Fruit fly (Drosophila melanogaster) whole organism, embryonic: ENCODE results near the gene CG15358.

Experiments used
- CG12219 ChIP-seq: fragments of 200-800 bp; sonication (Bioruptor generic); optimal IDR thresholded peaks from 3 replicates; lab custom pipeline; 2018; ENCODE audit warnings: missing biosample characterization, mild to moderate bottlenecking, missing genetic modification characterization
- CG13624 ChIP-seq: fragments of 200-800 bp; sonication (Bioruptor generic); optimal IDR thresholded peaks from 2 replicates; lab custom pipeline; 2016; ENCODE audit warnings: missing biosample characterization, missing genetic modification characterization
- CG15011 ChIP-seq: fragments of 200-800 bp; sonication (Bioruptor generic); optimal IDR thresholded peaks from 3 replicates; lab custom pipeline; 2018; ENCODE audit warnings: missing biosample characterization, mild to moderate bottlenecking, missing genetic modification characterization
- CG1602 ChIP-seq: fragments of 200-800 bp; sonication (Bioruptor generic); optimal IDR thresholded peaks from 3 replicates; lab custom pipeline; 2016; ENCODE audit warnings: missing biosample characterization, missing genetic modification characterization
- CG16863 ChIP-seq: fragments of 200-800 bp; sonication (Bioruptor generic); optimal IDR thresholded peaks from 3 replicates; lab custom pipeline; 2016; ENCODE audit warnings: missing biosample characterization, missing genetic modification characterization
- CG17328 ChIP-seq: fragments of 200-800 bp; sonication (Bioruptor generic); IDR thresholded peaks from 2 replicates; pipeline ENCODE4 v1.3.6; 2022; ENCODE audit warnings: missing biosample characterization, missing genetic modification characterization
- CG17612 ChIP-seq: fragments of 200-800 bp; sonication (Bioruptor generic); IDR thresholded peaks from 2 replicates; pipeline ENCODE4 v1.3.6; 2022; ENCODE audit warnings: missing biosample characterization, missing genetic modification characterization
- CG18599 ChIP-seq: fragments of 200-800 bp; sonication (Bioruptor generic); optimal IDR thresholded peaks from 3 replicates; lab custom pipeline; 2017; ENCODE audit warnings: missing biosample characterization, missing genetic modification characterization, mild to moderate bottlenecking, moderate library complexity, missing genetic modification reagents
- CG30403 ChIP-seq: fragments of 200-800 bp; sonication (Bioruptor generic); optimal IDR thresholded peaks from 3 replicates; lab custom pipeline; 2016; ENCODE audit warnings: missing biosample characterization, missing genetic modification characterization
- CG3065 ChIP-seq: fragments of 200-800 bp; sonication (Bioruptor generic); optimal IDR thresholded peaks from 2 replicates; lab custom pipeline; 2016; ENCODE audit warnings: missing biosample characterization, missing genetic modification characterization
- CG34224 ChIP-seq: fragments of 200-800 bp; sonication (Bioruptor generic); IDR thresholded peaks from 3 replicates; pipeline ENCODE4 v1.3.6; 2022; ENCODE audit warnings: missing biosample characterization, missing genetic modification characterization; ENCODE audit not compliant: partially characterized antibody
- CG34422 ChIP-seq: fragments of 200-800 bp; sonication (Bioruptor generic); IDR thresholded peaks from 3 replicates; pipeline ENCODE4 v1.3.6; 2022; ENCODE audit warnings: missing biosample characterization, missing genetic modification characterization
- CG4328 ChIP-seq: fragments of 200-800 bp; sonication (Bioruptor generic); optimal IDR thresholded peaks from 3 replicates; lab custom pipeline; 2017; ENCODE audit warnings: missing biosample characterization, missing genetic modification reagents, missing genetic modification characterization
- CG4424 ChIP-seq: fragments of 200-800 bp; sonication (Bioruptor generic); optimal IDR thresholded peaks from 3 replicates; lab custom pipeline; 2016; ENCODE audit warnings: missing biosample characterization, missing genetic modification characterization
- CG5180 ChIP-seq: fragments of 200-800 bp; sonication (Bioruptor generic); optimal IDR thresholded peaks from 3 replicates; lab custom pipeline; 2017; ENCODE audit warnings: missing biosample characterization, missing genetic modification characterization, mild to moderate bottlenecking, moderate library complexity, missing genetic modification reagents
- CG7271 ChIP-seq: fragments of 200-800 bp; sonication (Bioruptor generic); optimal IDR thresholded peaks from 2 replicates; lab custom pipeline; 2018; ENCODE audit warnings: missing biosample characterization, mild to moderate bottlenecking, missing genetic modification characterization, moderate library complexity
- CG7357 ChIP-seq: fragments of 200-800 bp; sonication (Bioruptor generic); IDR thresholded peaks from 3 replicates; pipeline ENCODE4 v1.3.6; 2022; ENCODE audit warnings: missing biosample characterization, missing genetic modification characterization
- CG9215 ChIP-seq: fragments of 200-800 bp; sonication (Bioruptor generic); IDR thresholded peaks from 2 replicates; pipeline ENCODE4 v1.3.6; 2022; ENCODE audit warnings: missing biosample characterization, missing genetic modification characterization
- CG9817 ChIP-seq: fragments of 200-800 bp; sonication (Bioruptor generic); optimal IDR thresholded peaks from 2 replicates; lab custom pipeline; 2018; ENCODE audit warnings: missing biosample characterization, mild to moderate bottlenecking, missing genetic modification characterization, moderate library complexity
- CHES-1-like ChIP-seq: fragments of 200-800 bp; sonication (Bioruptor generic); optimal IDR thresholded peaks from 2 replicates; lab custom pipeline; 2016; ENCODE audit warnings: missing biosample characterization, missing genetic modification characterization
- CrebB ChIP-seq: fragments of 200-800 bp; sonication (Bioruptor generic); optimal IDR thresholded peaks from 3 replicates; lab custom pipeline; 2018; ENCODE audit warnings: missing biosample characterization, mild to moderate bottlenecking, missing genetic modification characterization
- Dek ChIP-seq: fragments of 200-800 bp; sonication (Bioruptor generic); optimal IDR thresholded peaks from 3 replicates; lab custom pipeline; 2019; ENCODE audit warnings: missing biosample characterization, mild to moderate bottlenecking, missing genetic modification characterization, moderate library complexity
- Drgx ChIP-seq: fragments of 200-800 bp; sonication (Bioruptor generic); IDR thresholded peaks from 2 replicates; pipeline ENCODE4 v1.3.6; 2022; ENCODE audit warnings: missing biosample characterization, missing genetic modification characterization
- HLH3B ChIP-seq: fragments of 200-800 bp; sonication (Bioruptor generic); IDR thresholded peaks from 2 replicates; pipeline ENCODE4 v1.3.6; 2022; ENCODE audit warnings: missing biosample characterization, missing genetic modification characterization
- Opbp ChIP-seq: fragments of 200-800 bp; sonication (Bioruptor generic); IDR thresholded peaks from 3 replicates; pipeline ENCODE4 v1.3.6; 2022; ENCODE audit warnings: missing biosample characterization, missing genetic modification characterization; ENCODE audit not compliant: partially characterized antibody
- Rx ChIP-seq: fragments of 200-800 bp; sonication (Bioruptor generic); IDR thresholded peaks from 2 replicates; pipeline ENCODE4 v1.3.6; 2022; ENCODE audit warnings: missing biosample characterization, missing genetic modification characterization
- Sry-β ChIP-seq: fragments of 200-800 bp; sonication (Bioruptor generic); optimal IDR thresholded peaks from 2 replicates; lab custom pipeline; 2018; ENCODE audit warnings: missing biosample characterization, mild to moderate bottlenecking, missing genetic modification characterization, moderate library complexity
- Xbp1 ChIP-seq: fragments of 200-800 bp; sonication (Bioruptor generic); optimal IDR thresholded peaks from 3 replicates; lab custom pipeline; 2016; ENCODE audit warnings: missing biosample characterization, mild to moderate bottlenecking, missing genetic modification characterization
- amos ChIP-seq: fragments of 200-800 bp; sonication (Bioruptor generic); IDR thresholded peaks from 2 replicates; pipeline ENCODE4 v1.3.6; 2022; ENCODE audit warnings: missing biosample characterization, missing genetic modification characterization; ENCODE audit not compliant: partially characterized antibody
- aop ChIP-seq: fragments of 200-800 bp; sonication (Bioruptor generic); IDR thresholded peaks from 2 replicates; pipeline ENCODE4 v1.3.6; 2022; ENCODE audit warnings: missing biosample characterization, missing genetic modification characterization
- ase ChIP-seq: fragments of 200-800 bp; sonication (Bioruptor generic); IDR thresholded peaks from 3 replicates; pipeline ENCODE4 v1.3.6; 2022; ENCODE audit warnings: missing biosample characterization, missing genetic modification characterization
- bsh ChIP-seq, 2 experiments: fragments of 200-800 bp; sonication (Bioruptor generic); optimal IDR thresholded peaks; 2 replicates each; lab custom pipeline; 2017 to 2018; ENCODE audit warnings: mild to moderate bottlenecking in 2 of 2, missing biosample characterization in 2 of 2, missing genetic modification characterization in 2 of 2, moderate library complexity in 1 of 2
- chif ChIP-seq, 2 experiments: fragments of 200-800 bp; sonication (Bioruptor generic); optimal IDR thresholded peaks; 3 replicates each; lab custom pipeline; 2016; ENCODE audit warnings: missing biosample characterization in 2 of 2, missing genetic modification characterization in 2 of 2
- dimm ChIP-seq: fragments of 200-800 bp; sonication (Bioruptor generic); IDR thresholded peaks from 2 replicates; pipeline ENCODE4 v1.3.6; 2022; ENCODE audit warnings: missing biosample characterization, missing genetic modification characterization
- disco-r ChIP-seq: fragments of 200-800 bp; sonication (Bioruptor generic); optimal IDR thresholded peaks from 2 replicates; lab custom pipeline; 2016; ENCODE audit warnings: missing biosample characterization, missing genetic modification characterization
- fd102C ChIP-seq: fragments of 200-800 bp; sonication (Bioruptor generic); optimal IDR thresholded peaks from 2 replicates; lab custom pipeline; 2018; ENCODE audit warnings: missing biosample characterization, mild to moderate bottlenecking, missing genetic modification characterization, moderate library complexity
- fu2 ChIP-seq: fragments of 200-800 bp; sonication (Bioruptor generic); optimal IDR thresholded peaks from 2 replicates; lab custom pipeline; 2016; ENCODE audit warnings: missing biosample characterization, missing genetic modification characterization
- hkb ChIP-seq, 2 experiments: fragments of 200-800 bp in 1 of 2; fragments of >200 bp in 1 of 2; sonication (Bioruptor generic) in 1 of 2; IDR thresholded peaks in 1 of 2; optimal IDR thresholded peaks in 1 of 2; 2 replicates each; pipeline versions ENCODE4 v1.3.6 to Lab custom; 2017 to 2022; ENCODE audit warnings: missing biosample characterization in 1 of 2, missing genetic modification characterization in 1 of 2
- hth ChIP-seq: fragments of >200 bp; optimal IDR thresholded peaks from 2 replicates; lab custom pipeline; 2017; ENCODE audit warnings: inconsistent platforms
- lab ChIP-seq: fragments of 200-800 bp; sonication (Bioruptor generic); optimal IDR thresholded peaks from 3 replicates; lab custom pipeline; 2017; ENCODE audit warnings: missing biosample characterization, missing genetic modification characterization, mild to moderate bottlenecking, moderate library complexity, missing genetic modification reagents
- lov ChIP-seq, 2 experiments: fragments of 200-800 bp in 1 of 2; fragments of >200 bp in 1 of 2; sonication (Bioruptor generic) in 1 of 2; IDR thresholded peaks in 1 of 2; optimal IDR thresholded peaks in 1 of 2; 2 replicates in 1 of 2; 3 replicates in 1 of 2; pipeline versions ENCODE4 v1.3.6 to Lab custom; 2017 to 2022; ENCODE audit warnings: missing biosample characterization in 1 of 2, missing genetic modification characterization in 1 of 2
- pho ChIP-seq: fragments of 200-800 bp; sonication (Bioruptor generic); optimal IDR thresholded peaks from 2 replicates; lab custom pipeline; 2016; ENCODE audit warnings: missing biosample characterization, missing genetic modification characterization
- row ChIP-seq: fragments of 200-800 bp; sonication (Bioruptor generic); IDR thresholded peaks from 3 replicates; pipeline ENCODE4 v1.3.6; 2022; ENCODE audit warnings: missing biosample characterization, missing genetic modification characterization
- slbo ChIP-seq: fragments of 200-800 bp; sonication (Bioruptor generic); IDR thresholded peaks from 2 replicates; pipeline ENCODE4 v1.3.6; 2022; ENCODE audit warnings: missing biosample characterization, missing genetic modification characterization
- sna ChIP-seq: fragments of 200-800 bp; sonication (Bioruptor generic); IDR thresholded peaks from 2 replicates; pipeline ENCODE4 v1.3.6; 2022; ENCODE audit warnings: missing biosample characterization, missing genetic modification characterization; ENCODE audit not compliant: partially characterized antibody
- so ChIP-seq: fragments of 200-800 bp; sonication (Bioruptor generic); IDR thresholded peaks from 3 replicates; pipeline ENCODE4 v1.3.6; 2022; ENCODE audit warnings: missing biosample characterization, missing genetic modification characterization
- sqz ChIP-seq: fragments of 200-800 bp; sonication (Bioruptor generic); optimal IDR thresholded peaks from 3 replicates; lab custom pipeline; 2018; ENCODE audit warnings: missing biosample characterization, mild to moderate bottlenecking, missing genetic modification characterization
- stwl ChIP-seq: fragments of 200-800 bp; sonication (Bioruptor generic); optimal IDR thresholded peaks from 3 replicates; lab custom pipeline; 2018; ENCODE audit warnings: missing biosample characterization, mild to moderate bottlenecking, missing genetic modification characterization, moderate library complexity
- tap ChIP-seq: fragments of 200-800 bp; optimal IDR thresholded peaks from 3 replicates; lab custom pipeline; 2019; ENCODE audit warnings: missing biosample characterization, mild to moderate bottlenecking, missing genetic modification characterization, moderate library complexity
- wdn ChIP-seq: fragments of 200-800 bp; sonication (Bioruptor generic); IDR thresholded peaks from 2 replicates; pipeline ENCODE4 v1.3.6; 2022; ENCODE audit warnings: missing biosample characterization, missing genetic modification characterization

The CG15358 gene

DNA sequence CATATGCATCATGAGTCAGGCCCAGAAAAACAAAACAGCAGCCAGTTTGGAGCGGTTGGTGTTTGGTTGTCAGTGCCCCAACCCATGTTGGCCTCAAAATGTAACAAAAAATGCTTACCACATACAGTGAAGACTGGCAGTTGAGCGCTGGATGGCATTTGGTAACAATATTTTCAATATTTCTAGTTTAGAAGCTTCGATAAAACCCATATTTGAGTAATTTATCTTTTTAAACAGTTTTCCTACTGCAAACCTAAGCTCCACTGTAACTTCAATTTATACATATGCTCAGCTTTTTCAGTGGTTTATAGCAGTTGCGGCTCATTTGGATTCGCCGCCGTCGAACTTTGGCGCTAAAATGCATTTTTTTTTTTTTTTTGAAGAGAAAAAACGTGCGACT is 33.4 kb upstream of the CG15358 start (continued):
- TF ChIP-seq wdn (no peak), dimm (GFP tag; lab: Robert Waterston, UW) (0 out of 2 replicates have a peak, but pooled peaks have one; percentile 5), sna (no peak), hth (lab: Kevin White, UChicago) (no peak), Sry-β (GFP tag; lab: Kevin White, UChicago) (no peak), row (peak; percentile 64), CG12219 (GFP tag; lab: Kevin White, UChicago) (peak; percentile 19), CG1602 (peak; percentile 5), CG16863 (GFP tag; lab: Kevin White, UChicago) (no peak), CG34224 (GFP tag; lab: Robert Waterston, UW) (no peak), hkb (optimal IDR thresholded peaks at IDR 0.05; lab: Kevin White, UChicago) (no peak), hkb (GFP tag; IDR thresholded peaks at IDR 0.05; lab: Robert Waterston, UW) (peak; percentile 60), CHES-1-like (GFP tag; lab: Kevin White, UChicago) (no peak), CG30403 (peak; percentile 24), bsh (GFP tag; optimal IDR thresholded peaks at IDR 0.05; lab: Kevin White, UChicago) (peak in 1 of 2 experiments; percentile 55), CG3065 (GFP tag; lab: Kevin White, UChicago) (no peak), CG18599 (no peak), CG7357 (GFP tag; lab: Robert Waterston, UW) (no peak), amos (GFP tag; lab: Robert Waterston, UW) (no peak), aop (GFP tag; lab: Robert Waterston, UW) (no peak), CG9215 (GFP tag; lab: Robert Waterston, UW) (no peak; the same call in 1 of the 2 replicates), chif (GFP tag; optimal IDR thresholded peaks at IDR 0.05; lab: Kevin White, UChicago) (peak in 1 of 2 experiments; percentile 3), CrebB (tag; lab: Kevin White, UChicago) (no peak), disco-r (GFP tag; lab: Kevin White, UChicago) (no peak), fd102C (no peak), stwl (tag; lab: Kevin White, UChicago) (no peak), Dek (no peak), slbo (GFP tag; lab: Robert Waterston, UW) (no peak), CG17612 (GFP tag; lab: Robert Waterston, UW) (no peak), CG13624 (GFP tag; lab: Kevin White, UChicago) (no peak), CG5180 (GFP tag; lab: Kevin White, UChicago) (no peak), CG34422 (GFP tag; lab: Robert Waterston, UW) (peak; percentile 77; the same call in 2 of the 3 replicates), Drgx (peak; percentile 92), lab (peak; percentile 32), so (no peak; the same call in 2 of the 3 replicates), CG4328 (GFP tag; lab: Kevin White, UChicago) (no peak), Xbp1 (GFP tag; lab: Kevin White, UChicago) (peak; percentile 35), CG7271 (tag; lab: Kevin White, UChicago) (no peak), lov (optimal IDR thresholded peaks at IDR 0.05; lab: Kevin White, UChicago) (no peak), lov (GFP tag; IDR thresholded peaks at IDR 0.05; lab: Robert Waterston, UW) (no peak), pho (GFP tag; lab: Kevin White, UChicago) (no peak), CG4424 (GFP tag; lab: Kevin White, UChicago) (peak; percentile 32), ase (GFP tag; lab: Robert Waterston, UW) (peak; percentile 66), sqz (GFP tag; lab: Kevin White, UChicago) (peak; percentile 65), CG9817 (tag; lab: Kevin White, UChicago) (no peak), tap (tag; lab: Kevin White, UChicago) (peak; percentile 33), Rx (GFP tag; lab: Robert Waterston, UW) (no peak), Opbp (GFP tag; lab: Robert Waterston, UW) (no peak), CG15011 (GFP tag; lab: Kevin White, UChicago) (no peak), CG17328 (GFP tag; lab: Robert Waterston, UW) (peak; percentile 61), HLH3B (GFP tag; lab: Robert Waterston, UW) (0 out of 2 replicates have a peak, but pooled peaks have one; percentile 53), fu2 (GFP tag; lab: Kevin White, UChicago) (no peak)
